Fruit fly (Drosophila melanogaster): Measurements from ENCODE around the gene Lsp1alpha.

dm6 chrX:12480282-12480681 is 9.8 kb upstream of the Lsp1alpha start:
- no peak for TF ChIP-seq CG11617 (GFP tag; optimal IDR thresholded peaks at IDR 0.05)
- no peak for TF ChIP-seq cic (GFP tag; optimal IDR thresholded peaks at IDR 0.05)
- TF ChIP-seq cnc (optimal IDR thresholded peaks at IDR 0.05), result no peak
- no peak for TF ChIP-seq ovo (GFP tag; optimal IDR thresholded peaks at IDR 0.05)
- no peak for TF ChIP-seq bab1 (GFP tag; optimal IDR thresholded peaks at IDR 0.05)
- no peak for TF ChIP-seq CG14711 (tag; optimal IDR thresholded peaks at IDR 0.05)
- no peak for TF ChIP-seq kay (GFP tag; ENCODE audit: borderline replicate concordance)
- no peak for TF ChIP-seq Clk (GFP tag; optimal IDR thresholded peaks at IDR 0.05)

Data from whole organism, adult.